Fruit fly (Drosophila melanogaster) whole organism, embryonic: ENCODE data around the gene CG13996.
A peak's percentile ranks its signal among the peaks of the same experiment; 100 is the strongest.

ENCODE experiments used
- Awh ChIP-seq: fragments of 200-800 bp; sonication (Bioruptor generic); IDR thresholded peaks from 2 replicates; pipeline ENCODE4, ENCODE4 v1.3.6; 2022; ENCODE audit warnings: missing biosample characterization, missing genetic modification characterization
- Blimp-1 ChIP-seq: fragments of 200-800 bp; sonication (Bioruptor generic); optimal IDR thresholded peaks from 3 replicates; lab custom pipeline; 2018; ENCODE audit warnings: missing biosample characterization, missing genetic modification characterization, mild to moderate bottlenecking, moderate library complexity, missing genetic modification reagents
- CG11247 ChIP-seq: fragments of 200-800 bp; sonication (Bioruptor generic); IDR thresholded peaks from 2 replicates; pipeline ENCODE4 v1.3.6; 2022; ENCODE audit warnings: missing biosample characterization, missing genetic modification characterization
- CG12769 ChIP-seq: fragments of 200-800 bp; sonication (Bioruptor generic); optimal IDR thresholded peaks from 2 replicates; lab custom pipeline; 2019; ENCODE audit warnings: missing biosample characterization, mild to moderate bottlenecking, missing genetic modification characterization, moderate library complexity
- CG17328 ChIP-seq: fragments of 200-800 bp; sonication (Bioruptor generic); IDR thresholded peaks from 2 replicates; pipeline ENCODE4 v1.3.6; 2022; ENCODE audit warnings: missing biosample characterization, missing genetic modification characterization
- CG30403 ChIP-seq: fragments of 200-800 bp; sonication (Bioruptor generic); optimal IDR thresholded peaks from 3 replicates; lab custom pipeline; 2016; ENCODE audit warnings: missing biosample characterization, missing genetic modification characterization
- CG30431 ChIP-seq: fragments of 200-800 bp; sonication (Bioruptor generic); optimal IDR thresholded peaks from 2 replicates; lab custom pipeline; 2017; ENCODE audit warnings: missing biosample characterization, missing genetic modification characterization
- CG31224 ChIP-seq: fragments of 200-800 bp; sonication (Bioruptor generic); IDR thresholded peaks from 2 replicates; pipeline ENCODE4 v1.3.6; 2022; ENCODE audit warnings: missing biosample characterization, missing genetic modification characterization
- CG5180 ChIP-seq: fragments of 200-800 bp; sonication (Bioruptor generic); optimal IDR thresholded peaks from 3 replicates; lab custom pipeline; 2017; ENCODE audit warnings: missing biosample characterization, missing genetic modification characterization, mild to moderate bottlenecking, moderate library complexity, missing genetic modification reagents
- CG7357 ChIP-seq: fragments of 200-800 bp; sonication (Bioruptor generic); IDR thresholded peaks from 3 replicates; pipeline ENCODE4 v1.3.6; 2022; ENCODE audit warnings: missing biosample characterization, missing genetic modification characterization
- CG7928 ChIP-seq: fragments of 200-800 bp; sonication (Bioruptor generic); optimal IDR thresholded peaks from 2 replicates; lab custom pipeline; 2017; ENCODE audit warnings: missing biosample characterization, mild to moderate bottlenecking, missing genetic modification characterization
- CG8388 ChIP-seq: fragments of 200-800 bp; sonication (Bioruptor generic); optimal IDR thresholded peaks from 2 replicates; lab custom pipeline; 2019; ENCODE audit warnings: missing biosample characterization, mild to moderate bottlenecking, missing genetic modification characterization, moderate library complexity
- CHES-1-like ChIP-seq: fragments of 200-800 bp; sonication (Bioruptor generic); optimal IDR thresholded peaks from 2 replicates; lab custom pipeline; 2016; ENCODE audit warnings: missing biosample characterization, missing genetic modification characterization
- CrebB ChIP-seq: fragments of 200-800 bp; sonication (Bioruptor generic); optimal IDR thresholded peaks from 3 replicates; lab custom pipeline; 2018; ENCODE audit warnings: missing biosample characterization, mild to moderate bottlenecking, missing genetic modification characterization
- D19B ChIP-seq: fragments of 200-800 bp; sonication (Bioruptor generic); optimal IDR thresholded peaks from 2 replicates; lab custom pipeline; 2017; ENCODE audit warnings: missing biosample characterization, mild to moderate bottlenecking, missing genetic modification characterization
- Ets97D ChIP-seq: fragments of 200-800 bp; sonication (Bioruptor generic); optimal IDR thresholded peaks from 3 replicates; lab custom pipeline; 2016; ENCODE audit warnings: missing biosample characterization, missing genetic modification characterization
- HHEX ChIP-seq: fragments of 200-800 bp; sonication (Bioruptor generic); optimal IDR thresholded peaks from 3 replicates; lab custom pipeline; 2017; ENCODE audit warnings: missing biosample characterization, mild to moderate bottlenecking, missing genetic modification characterization, missing genetic modification reagents
- MBD-R2 ChIP-seq: fragments of 200-800 bp; sonication (Bioruptor generic); IDR thresholded peaks from 2 replicates; pipeline ENCODE4 v1.3.6; 2022; ENCODE audit warnings: missing biosample characterization, missing genetic modification characterization
- Med ChIP-seq: fragments of 200-800 bp; sonication (Bioruptor generic); peaks from one replicate; lab custom pipeline; 2016; ENCODE audit warnings: missing biosample characterization, missing genetic modification characterization, mild to moderate bottlenecking, inconsistent platforms, moderate library complexity
- Nf-YC ChIP-seq: fragments of 200-800 bp; optimal IDR thresholded peaks from 3 replicates; lab custom pipeline; 2019; ENCODE audit warnings: missing biosample characterization, mild to moderate bottlenecking, missing genetic modification characterization, moderate library complexity
- Rfx ChIP-seq: fragments of 200-800 bp; sonication (Bioruptor generic); IDR thresholded peaks from 2 replicates; pipeline ENCODE4 v1.3.6; 2022; ENCODE audit warnings: missing biosample characterization, missing genetic modification characterization
- Rx ChIP-seq: fragments of 200-800 bp; sonication (Bioruptor generic); IDR thresholded peaks from 2 replicates; pipeline ENCODE4 v1.3.6; 2022; ENCODE audit warnings: missing biosample characterization, missing genetic modification characterization
- Sry-δ ChIP-seq: fragments of 200-800 bp; sonication (Bioruptor generic); optimal IDR thresholded peaks from 2 replicates; lab custom pipeline; 2016; ENCODE audit warnings: missing biosample characterization, missing genetic modification characterization
- TFAM ChIP-seq: fragments of 200-800 bp; sonication (Bioruptor generic); optimal IDR thresholded peaks from 2 replicates; lab custom pipeline; 2017; ENCODE audit warnings: missing biosample characterization, missing genetic modification characterization, inconsistent platforms
- Trl ChIP-seq, 3 experiments: fragments of >200 bp in 2 of 3; fragments of 200-800 bp in 1 of 3; sonication (Bioruptor generic) in 1 of 3; optimal IDR thresholded peaks; 2 replicates in 1 of 3; 3 replicates in 2 of 3; lab custom pipeline; 2016 to 2017; ENCODE audit warnings: missing biosample characterization in 1 of 3, missing genetic modification characterization in 1 of 3
- bab2 ChIP-seq: fragments of 200-800 bp; sonication (Bioruptor generic); optimal IDR thresholded peaks from 2 replicates; lab custom pipeline; 2016; ENCODE audit warnings: missing biosample characterization, missing genetic modification characterization
- bbx ChIP-seq: fragments of 200-800 bp; sonication (Bioruptor generic); IDR thresholded peaks from 2 replicates; pipeline ENCODE4 v1.3.6; 2022; ENCODE audit warnings: missing biosample characterization, missing genetic modification characterization; ENCODE audit not compliant: partially characterized antibody
- crol ChIP-seq: fragments of 200-800 bp; sonication (Bioruptor generic); IDR thresholded peaks from 2 replicates; pipeline ENCODE4 v1.3.6; 2022; ENCODE audit warnings: missing biosample characterization, missing genetic modification characterization
- dmrt99B ChIP-seq: fragments of 200-800 bp; sonication (Bioruptor generic); optimal IDR thresholded peaks from 2 replicates; lab custom pipeline; 2018; ENCODE audit warnings: missing biosample characterization, mild to moderate bottlenecking, missing genetic modification characterization, moderate library complexity
- exex ChIP-seq: fragments of 200-800 bp; sonication (Bioruptor generic); optimal IDR thresholded peaks from 4 replicates; lab custom pipeline; 2018; ENCODE audit warnings: missing biosample characterization, mild to moderate bottlenecking, missing genetic modification characterization, moderate library complexity
- fu2 ChIP-seq: fragments of 200-800 bp; sonication (Bioruptor generic); optimal IDR thresholded peaks from 2 replicates; lab custom pipeline; 2016; ENCODE audit warnings: missing biosample characterization, missing genetic modification characterization
- gsb-n ChIP-seq: fragments of 200-800 bp; sonication (Bioruptor generic); optimal IDR thresholded peaks from 3 replicates; lab custom pipeline; 2018; ENCODE audit warnings: missing biosample characterization, mild to moderate bottlenecking, missing genetic modification characterization
- kni ChIP-seq: fragments of 200-800 bp; sonication (Bioruptor generic); optimal IDR thresholded peaks from 3 replicates; lab custom pipeline; 2017; ENCODE audit warnings: mild to moderate bottlenecking, missing biosample characterization, missing genetic modification reagents, missing genetic modification characterization
- lab ChIP-seq: fragments of 200-800 bp; sonication (Bioruptor generic); optimal IDR thresholded peaks from 3 replicates; lab custom pipeline; 2017; ENCODE audit warnings: missing biosample characterization, missing genetic modification characterization, mild to moderate bottlenecking, moderate library complexity, missing genetic modification reagents
- lola ChIP-seq, 3 experiments: fragments of >200 bp in 2 of 3; fragments of 200-800 bp in 1 of 3; sonication (Bioruptor generic) in 1 of 3; optimal IDR thresholded peaks; 2 replicates each; lab custom pipeline; 2017 to 2019; ENCODE audit warnings: missing biosample characterization in 3 of 3, missing genetic modification characterization in 3 of 3, mild to moderate bottlenecking in 1 of 3, moderate library complexity in 1 of 3
- lov ChIP-seq, 2 experiments: fragments of 200-800 bp in 1 of 2; fragments of >200 bp in 1 of 2; sonication (Bioruptor generic) in 1 of 2; IDR thresholded peaks in 1 of 2; optimal IDR thresholded peaks in 1 of 2; 2 replicates in 1 of 2; 3 replicates in 1 of 2; pipeline versions ENCODE4 v1.3.6 to Lab custom; 2017 to 2022; ENCODE audit warnings: missing biosample characterization in 1 of 2, missing genetic modification characterization in 1 of 2
- salm ChIP-seq: fragments of 200-800 bp; sonication (Bioruptor generic); optimal IDR thresholded peaks from 2 replicates; lab custom pipeline; 2018; ENCODE audit warnings: missing biosample characterization, mild to moderate bottlenecking, missing genetic modification characterization
- scrt ChIP-seq: fragments of 200-800 bp; sonication (Bioruptor generic); optimal IDR thresholded peaks from 2 replicates; lab custom pipeline; 2018; ENCODE audit warnings: missing biosample characterization, mild to moderate bottlenecking, missing genetic modification characterization, moderate library complexity
- sd ChIP-seq: fragments of 200-800 bp; sonication (Bioruptor generic); optimal IDR thresholded peaks from 3 replicates; lab custom pipeline; 2018; ENCODE audit warnings: missing biosample characterization, mild to moderate bottlenecking, missing genetic modification characterization, moderate library complexity
- sens ChIP-seq: fragments of 200-800 bp; sonication (Bioruptor generic); peaks from one replicate; lab custom pipeline; 2016; ENCODE audit warnings: missing biosample characterization, missing genetic modification characterization
- sna ChIP-seq: fragments of 200-800 bp; sonication (Bioruptor generic); IDR thresholded peaks from 2 replicates; pipeline ENCODE4 v1.3.6; 2022; ENCODE audit warnings: missing biosample characterization, missing genetic modification characterization; ENCODE audit not compliant: partially characterized antibody
- sug ChIP-seq: fragments of 200-800 bp; optimal IDR thresholded peaks from 2 replicates; lab custom pipeline; 2019; ENCODE audit warnings: missing biosample characterization, mild to moderate bottlenecking, missing genetic modification characterization, moderate library complexity
- twi ChIP-seq: fragments of 200-800 bp; optimal IDR thresholded peaks from 2 replicates; lab custom pipeline; 2019; ENCODE audit warnings: missing biosample characterization, mild to moderate bottlenecking, missing genetic modification characterization, moderate library complexity
- vnd ChIP-seq: fragments of 200-800 bp; sonication (Bioruptor generic); IDR thresholded peaks from 3 replicates; pipeline ENCODE4 v1.3.6; 2022; ENCODE audit warnings: missing biosample characterization, missing genetic modification characterization; ENCODE audit not compliant: partially characterized antibody
- vvl ChIP-seq: fragments of 200-800 bp; sonication (Bioruptor generic); IDR thresholded peaks from 2 replicates; pipeline ENCODE4 v1.3.6; 2022; ENCODE audit warnings: missing biosample characterization, missing genetic modification characterization
- wdn ChIP-seq: fragments of 200-800 bp; sonication (Bioruptor generic); IDR thresholded peaks from 2 replicates; pipeline ENCODE4 v1.3.6; 2022; ENCODE audit warnings: missing biosample characterization, missing genetic modification characterization
- z ChIP-seq: fragments of 200-800 bp; sonication (Bioruptor generic); IDR thresholded peaks from 3 replicates; pipeline ENCODE4 v1.3.6; 2022; ENCODE audit warnings: missing biosample characterization, missing genetic modification characterization

Gene CG13996

dm6 chr2L:6020535-6020934, at the start of gene CG13996:
Gene CG13996 (plus strand): TSS chr2L:6020835.
- TF ChIP-seq CHES-1-like (no peak), CG8388 (no peak), CG7928 (GFP tag; lab: Kevin White, UChicago) (no peak), Nf-YC (no peak), scrt (GFP tag; lab: Kevin White, UChicago) (no peak), CG5180 (no peak)

dm6 chr2L:5971093-5971808, 49.4 kb upstream of the CG13996 start:
- TF ChIP-seq TFAM (GFP tag; lab: Kevin White, UChicago), result no peak
- TF ChIP-seq lab (GFP tag; lab: Kevin White, UChicago), result peak; percentile 20
- TF ChIP-seq Rfx (GFP tag; lab: Robert Waterston, UW), result peak; percentile 6; the same call in 1 of the 2 replicates
- TF ChIP-seq twi (tag; lab: Kevin White, UChicago), result peak; percentile 76
- no peak for TF ChIP-seq sna (GFP tag; lab: Robert Waterston, UW)
- no peak for TF ChIP-seq CG30403 (GFP tag; lab: Kevin White, UChicago)
- no peak for TF ChIP-seq kni (GFP tag; lab: Kevin White, UChicago)
- no peak for TF ChIP-seq CG31224 (GFP tag; lab: Robert Waterston, UW)
- peak; percentile 42; the same call in 1 of the 2 replicates for TF ChIP-seq crol
- TF ChIP-seq CG7357 (GFP tag; lab: Robert Waterston, UW), result no peak
- TF ChIP-seq lov (optimal IDR thresholded peaks at IDR 0.05; lab: Kevin White, UChicago), result no peak
- TF ChIP-seq lov (GFP tag; IDR thresholded peaks at IDR 0.05; lab: Robert Waterston, UW), result 0 out of 3 replicates have a peak, but pooled peaks have one; percentile 14
- no peak for TF ChIP-seq bab2 (GFP tag; lab: Kevin White, UChicago)
- TF ChIP-seq exex (tag; lab: Kevin White, UChicago), result peak; percentile 40
- TF ChIP-seq bbx (GFP tag; lab: Robert Waterston, UW), result no peak
- TF ChIP-seq D19B (GFP tag; lab: Kevin White, UChicago), result no peak
- TF ChIP-seq MBD-R2 (GFP tag; lab: Robert Waterston, UW), result no peak
- TF ChIP-seq scrt (GFP tag; lab: Kevin White, UChicago), result no peak
- peak; percentile 49 for TF ChIP-seq CG12769
- peak; percentile 30 for TF ChIP-seq salm (tag; lab: Kevin White, UChicago)
- TF ChIP-seq lola (GFP tag; optimal IDR thresholded peaks at IDR 0.05; lab: Kevin White, UChicago), result no peak
- TF ChIP-seq Ets97D (GFP tag; lab: Kevin White, UChicago), result no peak
- no peak for TF ChIP-seq vnd (GFP tag; lab: Robert Waterston, UW)
- TF ChIP-seq sens (GFP tag; lab: Kevin White, UChicago), result peak; percentile 46
- peak; percentile 87 for TF ChIP-seq z (GFP tag; lab: Robert Waterston, UW)
- no peak for TF ChIP-seq Trl (optimal IDR thresholded peaks at IDR 0.05; lab: Kevin White, UChicago)
- TF ChIP-seq Trl (GFP tag; optimal IDR thresholded peaks at IDR 0.05; lab: Kevin White, UChicago), result no peak
- TF ChIP-seq HHEX (GFP tag; lab: Kevin White, UChicago), result no peak
- TF ChIP-seq CrebB (tag; lab: Kevin White, UChicago), result no peak
- TF ChIP-seq Awh (GFP tag; lab: Robert Waterston, UW), result peak; percentile 75
- no peak for TF ChIP-seq Sry-δ (GFP tag; lab: Kevin White, UChicago)
- TF ChIP-seq wdn (GFP tag; lab: Robert Waterston, UW), result no peak
- no peak for TF ChIP-seq CG11247 (GFP tag; lab: Robert Waterston, UW)
- TF ChIP-seq Blimp-1 (GFP tag; lab: Kevin White, UChicago), result peak; percentile 54
- TF ChIP-seq dmrt99B (tag; lab: Kevin White, UChicago), result no peak
- TF ChIP-seq Rx (GFP tag; lab: Robert Waterston, UW), result no peak
- TF ChIP-seq CG30431 (GFP tag; lab: Kevin White, UChicago), result no peak
- peak; percentile 55 for TF ChIP-seq sd (tag; lab: Kevin White, UChicago)
- peak; percentile 53; the same call in 1 of the 2 replicates for TF ChIP-seq vvl (GFP tag; lab: Robert Waterston, UW)
- peak; percentile 6 for TF ChIP-seq gsb-n (tag; lab: Kevin White, UChicago)
- TF ChIP-seq fu2 (GFP tag; lab: Kevin White, UChicago), result no peak
- peak; percentile 19 for TF ChIP-seq sug (tag; lab: Kevin White, UChicago)
- no peak for TF ChIP-seq CG17328 (GFP tag; lab: Robert Waterston, UW)
- TF ChIP-seq Med (GFP tag; lab: Kevin White, UChicago), result peak; percentile 61
